Fruit fly (Drosophila melanogaster): ENCODE measurements around the gene CG42827.

CG42827 gene

DNA sequence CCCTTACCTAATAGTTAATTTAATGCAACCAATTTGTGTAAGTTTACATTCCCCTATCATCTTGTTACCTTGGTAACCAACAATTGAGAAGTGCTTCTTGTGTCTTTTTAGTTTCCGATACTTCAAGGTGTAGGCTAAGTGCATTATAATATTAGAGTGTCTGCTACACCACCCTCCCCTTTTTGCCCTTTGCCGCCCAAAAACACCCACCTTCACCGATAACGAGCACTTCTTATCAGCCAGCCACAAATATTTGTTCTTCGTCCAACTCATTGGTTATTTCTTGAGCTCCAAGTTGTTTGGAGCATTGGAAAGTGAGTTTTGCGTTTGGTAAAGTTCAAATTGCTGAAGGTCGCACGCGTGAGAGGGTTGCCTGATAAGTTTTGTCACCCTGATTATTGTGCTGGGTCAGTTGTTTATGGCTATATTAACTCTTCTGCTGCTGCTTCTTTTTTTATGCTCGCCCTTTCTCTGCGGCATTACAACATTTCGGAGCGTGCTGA is 40.8 kb upstream of the CG42827 start:
- TF ChIP-seq rn (GFP tag; IDR thresholded peaks at IDR 0.05) (no peak), Snoo (tag; optimal IDR thresholded peaks at IDR 0.05) (no peak), CG10348 (GFP tag; IDR thresholded peaks at IDR 0.05) (no peak)

DNA sequence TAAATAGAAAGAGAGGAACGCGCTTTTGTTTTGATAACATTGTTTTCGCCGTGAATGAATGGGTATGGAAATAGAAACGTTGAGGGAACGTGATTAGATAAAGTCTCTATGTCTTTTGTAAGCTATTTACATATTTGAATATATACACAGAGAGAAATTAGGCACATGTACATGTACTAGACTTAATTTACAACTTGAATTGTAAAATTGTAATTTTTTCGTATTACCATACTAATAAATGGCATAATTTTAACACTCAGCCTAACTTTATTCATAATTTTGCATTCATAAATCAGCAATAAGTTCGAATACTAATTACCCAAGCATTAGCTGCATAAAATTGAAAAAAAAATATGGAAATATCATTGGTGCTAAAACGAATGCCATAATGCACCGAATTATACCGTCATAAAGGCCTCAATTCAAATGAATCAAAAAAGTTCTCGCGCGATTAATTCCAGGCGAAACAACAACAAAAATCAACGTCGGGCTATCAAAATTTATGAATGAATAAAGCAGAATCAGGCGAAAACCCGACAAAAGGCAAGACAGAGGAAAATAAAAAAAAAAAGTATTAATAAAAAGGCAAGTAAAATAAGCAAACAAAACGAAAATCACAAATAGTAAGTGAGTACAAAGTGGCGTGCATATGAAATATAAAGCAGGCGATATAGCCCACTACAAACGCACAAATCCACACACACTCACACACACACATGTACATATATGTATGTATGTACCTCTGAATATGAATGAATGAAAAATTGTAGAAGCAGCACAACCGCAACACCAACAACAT is 40.0 kb upstream of the CG42827 start:
- TF ChIP-seq gl (tag; optimal IDR thresholded peaks at IDR 0.05), result no peak
- TF ChIP-seq CG12605 (GFP tag; IDR thresholded peaks at IDR 0.05), result no peak; the same call in 1 of the 2 replicates
- no peak for TF ChIP-seq CG8159 (tag; optimal IDR thresholded peaks at IDR 0.05)
- TF ChIP-seq rn (GFP tag; IDR thresholded peaks at IDR 0.05), result no peak
- no peak for TF ChIP-seq Snoo (tag; optimal IDR thresholded peaks at IDR 0.05)
- no peak for TF ChIP-seq fd96Ca (GFP tag; IDR thresholded peaks at IDR 0.05)
- TF ChIP-seq CG13204 (GFP tag; optimal IDR thresholded peaks at IDR 0.05), result no peak
- TF ChIP-seq EcR (GFP tag; optimal IDR thresholded peaks at IDR 0.05), result no peak
- no peak for TF ChIP-seq CG9948 (tag; optimal IDR thresholded peaks at IDR 0.05)
- TF ChIP-seq CG8301 (tag; optimal IDR thresholded peaks at IDR 0.05), result no peak
- no peak for TF ChIP-seq CG15710 (tag; optimal IDR thresholded peaks at IDR 0.05)
- TF ChIP-seq CG10348 (GFP tag; IDR thresholded peaks at IDR 0.05), result no peak
- no peak for TF ChIP-seq CG17806 (tag; optimal IDR thresholded peaks at IDR 0.05)
- peak; percentile 6 for TF ChIP-seq CG34367 (tag; optimal IDR thresholded peaks at IDR 0.05)
- TF ChIP-seq Pif1A (GFP tag; optimal IDR thresholded peaks at IDR 0.05), result peak; percentile 19
- TF ChIP-seq Pif1B (GFP tag; optimal IDR thresholded peaks at IDR 0.05), result no peak
- TF ChIP-seq CG14655 (GFP tag; optimal IDR thresholded peaks at IDR 0.05), result no peak
- no peak for TF ChIP-seq CG4496 (GFP tag; IDR thresholded peaks at IDR 0.05)

DNA sequence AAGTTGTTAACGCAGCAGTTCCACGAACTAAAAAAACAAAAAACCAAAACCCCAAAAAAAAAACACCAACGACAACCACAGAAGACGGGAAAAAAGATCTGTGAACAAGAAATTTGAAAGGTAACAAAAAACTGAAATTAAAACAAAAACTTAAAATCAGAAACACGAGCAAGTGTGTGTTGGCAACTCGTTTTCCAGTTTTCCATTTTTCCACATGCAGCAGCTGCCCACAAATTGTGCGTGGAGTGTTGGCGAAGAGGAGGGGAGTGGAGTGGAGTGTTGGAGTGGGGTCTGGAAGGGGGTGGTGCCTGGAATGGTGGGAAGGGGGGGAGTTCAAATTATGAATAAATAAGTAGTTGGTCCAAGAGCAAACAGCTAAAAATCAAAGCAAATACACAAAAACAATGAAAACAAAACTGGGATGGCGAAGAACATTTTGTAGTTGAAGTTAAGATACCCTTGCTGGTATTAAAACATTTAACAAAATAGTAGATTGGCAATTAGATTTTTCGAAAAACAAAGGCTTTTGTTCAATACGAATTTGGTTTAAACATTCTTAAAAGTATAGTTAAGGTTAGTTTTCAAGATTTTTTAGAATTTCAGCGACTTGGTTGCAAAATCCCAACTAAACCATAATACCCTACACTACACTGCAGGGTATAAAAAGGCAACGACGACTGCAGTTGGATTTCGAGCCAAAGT is 39.2 kb upstream of the CG42827 start:
- TF ChIP-seq CG32121 (GFP tag; IDR thresholded peaks at IDR 0.05), result peak; percentile 51
- TF ChIP-seq CG14655 (GFP tag; optimal IDR thresholded peaks at IDR 0.05), result peak; percentile 33
- no peak for TF ChIP-seq gl (tag; optimal IDR thresholded peaks at IDR 0.05)
- TF ChIP-seq CG15710 (tag; optimal IDR thresholded peaks at IDR 0.05), result no peak
- TF ChIP-seq CG13204 (GFP tag; optimal IDR thresholded peaks at IDR 0.05), result no peak
- 0 out of 2 replicates have a peak, but pooled peaks have one; percentile 29 for TF ChIP-seq CG12605 (GFP tag; IDR thresholded peaks at IDR 0.05)
- TF ChIP-seq Pif1A (GFP tag; optimal IDR thresholded peaks at IDR 0.05), result no peak
- peak; percentile 51 for TF ChIP-seq CG9948 (tag; optimal IDR thresholded peaks at IDR 0.05)
- no peak for TF ChIP-seq CG34367 (tag; optimal IDR thresholded peaks at IDR 0.05)
- peak; percentile 48 for TF ChIP-seq CG17806 (tag; optimal IDR thresholded peaks at IDR 0.05)
- TF ChIP-seq D1 (tag; optimal IDR thresholded peaks at IDR 0.05), result no peak
- no peak for TF ChIP-seq Ets98B (GFP tag; IDR thresholded peaks at IDR 0.05)
- peak; percentile 37 for TF ChIP-seq CG8301 (tag; optimal IDR thresholded peaks at IDR 0.05)
- no peak for TF ChIP-seq Pif1B (GFP tag; optimal IDR thresholded peaks at IDR 0.05)
- TF ChIP-seq CG10348 (GFP tag; IDR thresholded peaks at IDR 0.05), result no peak
- TF ChIP-seq fd96Ca (GFP tag; IDR thresholded peaks at IDR 0.05), result peak; percentile 12; the same call in 1 of the 3 replicates
- TF ChIP-seq CG4496 (GFP tag; IDR thresholded peaks at IDR 0.05), result no peak
- no peak for TF ChIP-seq EcR (GFP tag; optimal IDR thresholded peaks at IDR 0.05)
- peak; percentile 39 for TF ChIP-seq CG8159 (tag; optimal IDR thresholded peaks at IDR 0.05)
- no peak for TF ChIP-seq rn (GFP tag; IDR thresholded peaks at IDR 0.05)
- no peak for TF ChIP-seq Snoo (tag; optimal IDR thresholded peaks at IDR 0.05)

DNA sequence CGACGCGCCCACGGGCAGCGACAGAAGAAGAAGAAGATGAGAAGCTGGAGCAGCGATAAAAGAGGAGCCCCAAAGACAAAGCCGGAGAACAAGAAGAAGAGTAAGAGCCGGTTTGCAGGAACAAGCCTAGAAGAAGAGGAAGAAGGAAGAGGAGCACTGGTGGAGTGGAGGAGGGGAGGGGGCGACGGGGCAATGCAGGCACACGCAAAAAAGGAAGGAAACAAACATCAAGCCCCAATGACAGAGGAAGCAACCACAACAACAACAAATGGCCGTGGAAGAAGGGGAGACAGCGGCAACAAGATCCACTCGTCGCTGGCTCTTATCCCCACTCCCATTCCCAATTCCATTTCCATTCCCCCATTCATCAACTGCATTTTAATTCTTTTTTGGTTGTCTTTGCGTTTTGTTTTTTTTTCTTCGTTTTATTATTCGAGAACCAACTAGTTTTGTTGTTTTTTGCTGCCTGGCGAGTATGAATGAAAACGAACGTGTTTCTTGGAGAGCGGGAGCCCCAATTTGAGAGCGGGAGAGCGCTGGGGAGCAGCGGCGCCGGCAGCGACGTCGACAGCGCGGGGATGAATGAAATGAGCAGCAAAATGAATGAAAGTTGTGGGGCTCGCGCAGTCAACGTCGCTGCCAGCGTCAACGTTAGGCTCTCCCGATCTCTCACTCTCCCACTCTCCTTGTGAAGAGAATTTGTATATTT is 38.5 kb upstream of the CG42827 start:
- TF ChIP-seq CG8159 (tag; optimal IDR thresholded peaks at IDR 0.05) (peak; percentile 92), CG4496 (GFP tag; IDR thresholded peaks at IDR 0.05) (peak; percentile 98), Pif1B (GFP tag; optimal IDR thresholded peaks at IDR 0.05) (peak; percentile 93), fd96Ca (GFP tag; IDR thresholded peaks at IDR 0.05) (peak; percentile 94), rn (GFP tag; IDR thresholded peaks at IDR 0.05) (peak; percentile 87), CG14655 (GFP tag; optimal IDR thresholded peaks at IDR 0.05) (peak; percentile 92), CG15710 (tag; optimal IDR thresholded peaks at IDR 0.05) (peak; percentile 92), CG32121 (GFP tag; IDR thresholded peaks at IDR 0.05) (peak; percentile 92), Ets98B (GFP tag; IDR thresholded peaks at IDR 0.05) (peak; percentile 95), gl (tag; optimal IDR thresholded peaks at IDR 0.05) (peak; percentile 99), CG12605 (GFP tag; IDR thresholded peaks at IDR 0.05) (peak; percentile 99), EcR (GFP tag; optimal IDR thresholded peaks at IDR 0.05) (peak; percentile 61), Snoo (tag; optimal IDR thresholded peaks at IDR 0.05) (peak; percentile 83), CG13204 (GFP tag; optimal IDR thresholded peaks at IDR 0.05) (peak; percentile 98), CG10348 (GFP tag; IDR thresholded peaks at IDR 0.05) (no peak), Pif1A (GFP tag; optimal IDR thresholded peaks at IDR 0.05) (peak; percentile 96), D1 (tag; optimal IDR thresholded peaks at IDR 0.05) (peak; percentile 64), CG8301 (tag; optimal IDR thresholded peaks at IDR 0.05) (peak; percentile 94), CG17806 (tag; optimal IDR thresholded peaks at IDR 0.05) (peak; percentile 91), CG9948 (tag; optimal IDR thresholded peaks at IDR 0.05) (peak; percentile 91), CG34367 (tag; optimal IDR thresholded peaks at IDR 0.05) (peak; percentile 97)

DNA sequence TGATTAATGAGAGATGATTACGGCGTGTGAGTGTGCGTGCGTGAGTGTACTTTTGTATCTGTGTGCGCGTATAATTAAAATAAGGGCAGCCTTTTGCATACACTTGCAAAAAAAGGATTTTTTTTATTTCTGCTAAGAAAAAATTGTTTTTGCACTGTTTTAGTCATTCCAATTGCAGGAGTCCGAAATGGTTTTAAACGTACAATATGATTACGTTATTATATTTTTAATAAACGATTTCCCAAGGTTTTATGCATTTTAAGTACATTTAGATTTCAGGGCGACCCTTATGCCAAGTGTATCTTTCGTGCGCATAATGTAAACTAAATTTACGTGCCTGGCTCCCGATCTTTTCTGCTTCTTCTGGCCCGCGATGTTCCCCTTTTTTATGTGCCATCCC is 37.9 kb upstream of the CG42827 start:
- TF ChIP-seq CG10348 (GFP tag; IDR thresholded peaks at IDR 0.05) (no peak), rn (GFP tag; IDR thresholded peaks at IDR 0.05) (no peak), gl (tag; optimal IDR thresholded peaks at IDR 0.05) (peak; percentile 57), CG15710 (tag; optimal IDR thresholded peaks at IDR 0.05) (peak; percentile 75), D1 (tag; optimal IDR thresholded peaks at IDR 0.05) (no peak), CG14655 (GFP tag; optimal IDR thresholded peaks at IDR 0.05) (peak; percentile 64), fd96Ca (GFP tag; IDR thresholded peaks at IDR 0.05) (peak; percentile 42; the same call in 1 of the 3 replicates), Pif1B (GFP tag; optimal IDR thresholded peaks at IDR 0.05) (peak; percentile 52), CG17806 (tag; optimal IDR thresholded peaks at IDR 0.05) (peak; percentile 77), CG12605 (GFP tag; IDR thresholded peaks at IDR 0.05) (no peak), CG9948 (tag; optimal IDR thresholded peaks at IDR 0.05) (peak; percentile 67), CG4496 (GFP tag; IDR thresholded peaks at IDR 0.05) (peak; percentile 63; the same call in 2 of the 3 replicates), Pif1A (GFP tag; optimal IDR thresholded peaks at IDR 0.05) (peak; percentile 55), EcR (GFP tag; optimal IDR thresholded peaks at IDR 0.05) (no peak), CG8301 (tag; optimal IDR thresholded peaks at IDR 0.05) (peak; percentile 58), CG32121 (GFP tag; IDR thresholded peaks at IDR 0.05) (peak; percentile 59), Ets98B (GFP tag; IDR thresholded peaks at IDR 0.05) (peak; percentile 45; the same call in 1 of the 2 replicates), CG8159 (tag; optimal IDR thresholded peaks at IDR 0.05) (peak; percentile 76), CG13204 (GFP tag; optimal IDR thresholded peaks at IDR 0.05) (no peak), Snoo (tag; optimal IDR thresholded peaks at IDR 0.05) (peak; percentile 55), CG34367 (tag; optimal IDR thresholded peaks at IDR 0.05) (peak; percentile 64)

All from whole organism, pupa.